Fruit fly (Drosophila melanogaster) whole organism, pupa: Measurements from ENCODE around the gene CG31296.

Source experiments
- CG10348 ChIP-seq: fragments of 200-800 bp; sonication (Bioruptor generic); IDR thresholded peaks from 2 replicates; pipeline ENCODE4 v1.3.6; 2022; ENCODE audit warnings: missing biosample characterization, missing genetic modification characterization
- CG12605 ChIP-seq: fragments of 200-800 bp; sonication (Bioruptor generic); IDR thresholded peaks from 2 replicates; pipeline ENCODE4 v1.3.6; 2022; ENCODE audit warnings: missing biosample characterization, missing genetic modification characterization
- CG13204 ChIP-seq: fragments of 200-800 bp; sonication (Bioruptor generic); optimal IDR thresholded peaks from 2 replicates; lab custom pipeline; 2018; ENCODE audit warnings: missing biosample characterization, mild to moderate bottlenecking, missing genetic modification characterization, moderate library complexity
- CG14655 ChIP-seq: fragments of 200-800 bp; sonication (Bioruptor generic); optimal IDR thresholded peaks from 3 replicates; lab custom pipeline; 2017; ENCODE audit warnings: mild to moderate bottlenecking, missing biosample characterization, missing genetic modification reagents, missing genetic modification characterization
- CG15710 ChIP-seq: fragments of 200-800 bp; sonication (Bioruptor generic); optimal IDR thresholded peaks from 2 replicates; lab custom pipeline; 2018; ENCODE audit warnings: missing biosample characterization, mild to moderate bottlenecking, missing genetic modification characterization, moderate library complexity
- CG17806 ChIP-seq: fragments of 200-800 bp; sonication (Bioruptor generic); optimal IDR thresholded peaks from 2 replicates; lab custom pipeline; 2018; ENCODE audit warnings: missing biosample characterization, mild to moderate bottlenecking, missing genetic modification characterization, moderate library complexity
- CG32121 ChIP-seq: fragments of 200-800 bp; sonication (Bioruptor generic); IDR thresholded peaks from 2 replicates; pipeline ENCODE4 v1.3.6; 2022; ENCODE audit warnings: missing biosample characterization, missing genetic modification characterization
- CG34367 ChIP-seq: fragments of 200-800 bp; sonication (Bioruptor generic); optimal IDR thresholded peaks from 2 replicates; lab custom pipeline; 2018; ENCODE audit warnings: missing biosample characterization, mild to moderate bottlenecking, missing genetic modification characterization
- CG4496 ChIP-seq: fragments of 200-800 bp; sonication (Bioruptor generic); IDR thresholded peaks from 3 replicates; pipeline ENCODE4 v1.3.6; 2022; ENCODE audit warnings: missing biosample characterization, missing genetic modification characterization
- CG8159 ChIP-seq: fragments of 200-800 bp; sonication (Bioruptor generic); optimal IDR thresholded peaks from 3 replicates; lab custom pipeline; 2018; ENCODE audit warnings: missing biosample characterization, mild to moderate bottlenecking, missing genetic modification characterization, moderate library complexity
- CG8301 ChIP-seq: fragments of 200-800 bp; sonication (Bioruptor generic); optimal IDR thresholded peaks from 2 replicates; lab custom pipeline; 2018; ENCODE audit warnings: missing biosample characterization, mild to moderate bottlenecking, missing genetic modification characterization
- CG9948 ChIP-seq: fragments of 200-800 bp; sonication (Bioruptor generic); optimal IDR thresholded peaks from 2 replicates; lab custom pipeline; 2018; ENCODE audit warnings: missing biosample characterization, mild to moderate bottlenecking, missing genetic modification characterization, moderate library complexity
- D1 ChIP-seq: fragments of 200-800 bp; sonication (Bioruptor generic); optimal IDR thresholded peaks from 2 replicates; lab custom pipeline; 2018; ENCODE audit warnings: missing biosample characterization, mild to moderate bottlenecking, missing genetic modification characterization, moderate library complexity
- EcR ChIP-seq: fragments of 200-800 bp; sonication (Bioruptor generic); optimal IDR thresholded peaks from 3 replicates; lab custom pipeline; 2019; ENCODE audit warnings: missing biosample characterization, missing genetic modification characterization, mild to moderate bottlenecking, moderate library complexity, missing genetic modification reagents
- Ets98B ChIP-seq: fragments of 200-800 bp; sonication (Bioruptor generic); IDR thresholded peaks from 2 replicates; pipeline ENCODE4 v1.3.6; 2022; ENCODE audit warnings: missing biosample characterization, missing genetic modification characterization
- Pif1A ChIP-seq: fragments of 200-800 bp; sonication (Bioruptor generic); optimal IDR thresholded peaks from 3 replicates; lab custom pipeline; 2016; ENCODE audit warnings: missing biosample characterization, missing genetic modification characterization
- Pif1B ChIP-seq: fragments of 200-800 bp; sonication (Bioruptor generic); optimal IDR thresholded peaks from 3 replicates; lab custom pipeline; 2016; ENCODE audit warnings: missing biosample characterization, missing genetic modification characterization
- Snoo ChIP-seq: fragments of 200-800 bp; sonication (Bioruptor generic); optimal IDR thresholded peaks from 3 replicates; lab custom pipeline; 2017; ENCODE audit warnings: missing biosample characterization, mild to moderate bottlenecking, missing genetic modification characterization, inconsistent platforms
- fd96Ca ChIP-seq: fragments of 200-800 bp; sonication (Bioruptor generic); IDR thresholded peaks from 3 replicates; pipeline ENCODE4 v1.3.6; 2022; ENCODE audit warnings: missing biosample characterization, missing genetic modification characterization
- gl ChIP-seq: fragments of 200-800 bp; sonication (Bioruptor generic); optimal IDR thresholded peaks from 2 replicates; lab custom pipeline; 2018; ENCODE audit warnings: missing biosample characterization, mild to moderate bottlenecking, missing genetic modification characterization
- rn ChIP-seq: fragments of 200-800 bp; sonication (Bioruptor generic); IDR thresholded peaks from 2 replicates; pipeline ENCODE4 v1.3.6; 2022; ENCODE audit warnings: missing biosample characterization, missing genetic modification characterization

The CG31296 gene

dm6 chr3R:15531373-15531772 is at the start of gene CG31296:
CG31296 (minus strand) TSS chr3R:15531473.
- TF ChIP-seq fd96Ca (GFP tag; lab: Robert Waterston, UW): no peak
- TF ChIP-seq CG9948 (tag; lab: Kevin White, UChicago): no peak
- no peak for TF ChIP-seq CG34367 (tag; lab: Kevin White, UChicago)
- no peak for TF ChIP-seq rn (GFP tag; lab: Robert Waterston, UW)
- no peak for TF ChIP-seq Pif1B (GFP tag; lab: Kevin White, UChicago)
- no peak for TF ChIP-seq CG8159 (tag; lab: Kevin White, UChicago)
- no peak for TF ChIP-seq CG32121 (GFP tag; lab: Robert Waterston, UW)
- TF ChIP-seq CG10348 (GFP tag; lab: Robert Waterston, UW): no peak
- TF ChIP-seq CG13204 (GFP tag; lab: Kevin White, UChicago): no peak
- no peak for TF ChIP-seq gl (tag; lab: Kevin White, UChicago)
- TF ChIP-seq D1 (tag; lab: Kevin White, UChicago): no peak
- TF ChIP-seq CG15710 (tag; lab: Kevin White, UChicago): no peak
- TF ChIP-seq Ets98B (GFP tag; lab: Robert Waterston, UW): no peak
- TF ChIP-seq CG14655 (GFP tag; lab: Kevin White, UChicago): no peak
- TF ChIP-seq CG8301: no peak
- no peak for TF ChIP-seq EcR

- TF ChIP-seq CG8301 (no peak), CG34367 (tag; lab: Kevin White, UChicago) (no peak), CG32121 (GFP tag; lab: Robert Waterston, UW) (no peak), CG8159 (tag; lab: Kevin White, UChicago) (peak; percentile 35), Ets98B (GFP tag; lab: Robert Waterston, UW) (no peak), CG10348 (GFP tag; lab: Robert Waterston, UW) (no peak), CG12605 (no peak), gl (tag; lab: Kevin White, UChicago) (no peak), EcR (no peak), CG13204 (GFP tag; lab: Kevin White, UChicago) (no peak), Snoo (peak; percentile 7), D1 (tag; lab: Kevin White, UChicago) (no peak), CG9948 (tag; lab: Kevin White, UChicago) (peak; percentile 11), Pif1B (GFP tag; lab: Kevin White, UChicago) (no peak), CG4496 (no peak), CG15710 (tag; lab: Kevin White, UChicago) (peak; percentile 20), Pif1A (GFP tag; lab: Kevin White, UChicago) (no peak), CG14655 (GFP tag; lab: Kevin White, UChicago) (no peak), fd96Ca (GFP tag; lab: Robert Waterston, UW) (no peak), rn (GFP tag; lab: Robert Waterston, UW) (no peak), CG17806 (tag; lab: Kevin White, UChicago) (no peak)
Observed at dm6 chr3R:15580719-15581118, 49.4 kb upstream of the CG31296 start.

- TF ChIP-seq fd96Ca (GFP tag; lab: Robert Waterston, UW) (no peak), gl (tag; lab: Kevin White, UChicago) (no peak)
Observed at dm6 chr3R:15579693-15580092, 48.4 kb upstream of the CG31296 start.

DNA sequence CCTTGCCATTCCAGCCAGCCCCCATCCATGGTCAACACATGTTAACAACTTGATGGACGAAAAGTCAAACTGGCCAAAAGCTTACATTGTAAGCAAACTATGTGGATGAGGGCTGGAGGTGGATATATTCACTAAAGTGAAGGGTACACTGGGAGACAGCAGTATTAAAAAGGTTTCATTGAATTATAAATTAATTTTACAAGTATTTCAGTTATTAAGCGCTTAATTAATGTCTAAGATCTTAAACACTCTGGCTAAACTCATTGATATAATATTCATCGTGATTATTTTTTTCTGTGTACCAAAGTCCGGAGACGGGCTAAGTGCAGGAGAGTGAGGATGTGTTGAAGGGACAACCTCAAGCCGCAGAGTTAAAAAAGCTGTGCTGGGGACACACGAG is 37.3 kb upstream of the CG31296 start:
- peak; percentile 59 for TF ChIP-seq Snoo
- peak; percentile 76 for TF ChIP-seq CG34367 (tag; lab: Kevin White, UChicago)
- TF ChIP-seq EcR: no peak
- peak; percentile 77; the same call in 2 of the 3 replicates for TF ChIP-seq CG4496
- no peak for TF ChIP-seq rn (GFP tag; lab: Robert Waterston, UW)
- peak; percentile 69 for TF ChIP-seq Pif1B (GFP tag; lab: Kevin White, UChicago)
- TF ChIP-seq CG14655 (GFP tag; lab: Kevin White, UChicago): peak; percentile 64
- TF ChIP-seq gl (tag; lab: Kevin White, UChicago): peak; percentile 43
- TF ChIP-seq Pif1A (GFP tag; lab: Kevin White, UChicago): peak; percentile 71
- TF ChIP-seq CG32121 (GFP tag; lab: Robert Waterston, UW): 0 out of 2 replicates have a peak, but pooled peaks have one; percentile 15
- peak; percentile 81 for TF ChIP-seq CG9948 (tag; lab: Kevin White, UChicago)
- peak; percentile 83 for TF ChIP-seq CG15710 (tag; lab: Kevin White, UChicago)
- TF ChIP-seq CG13204 (GFP tag; lab: Kevin White, UChicago): peak; percentile 51
- no peak for TF ChIP-seq fd96Ca (GFP tag; lab: Robert Waterston, UW)
- TF ChIP-seq CG17806 (tag; lab: Kevin White, UChicago): peak; percentile 80
- no peak for TF ChIP-seq CG10348 (GFP tag; lab: Robert Waterston, UW)
- no peak for TF ChIP-seq D1 (tag; lab: Kevin White, UChicago)
- TF ChIP-seq CG8301: peak; percentile 38
- TF ChIP-seq CG12605: peak; percentile 20; the same call in 1 of the 2 replicates
- peak; percentile 42 for TF ChIP-seq Ets98B (GFP tag; lab: Robert Waterston, UW)
- peak; percentile 83 for TF ChIP-seq CG8159 (tag; lab: Kevin White, UChicago)
- TF ChIP-seq, all 21 proteins: peak for 16

DNA sequence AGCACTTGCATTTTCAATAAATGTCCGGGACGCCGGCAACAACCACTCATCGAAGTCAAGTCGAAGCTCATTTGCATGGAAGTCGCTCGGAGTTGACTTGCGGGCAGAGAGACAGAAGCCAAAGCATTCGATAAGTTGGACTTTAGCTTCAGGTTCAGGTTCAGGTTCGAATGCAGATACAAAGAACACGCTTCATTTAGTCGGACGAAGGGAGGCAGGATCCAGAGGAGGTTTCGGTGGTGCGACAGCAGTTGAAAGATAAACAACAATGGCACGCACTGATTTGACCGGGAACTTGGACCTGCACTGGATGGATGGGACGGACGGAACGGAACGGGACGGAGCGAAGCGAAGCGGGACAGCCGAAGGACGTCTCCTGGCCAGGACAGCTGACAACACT is 36.6 kb upstream of the CG31296 start:
- TF ChIP-seq CG9948 (tag; lab: Kevin White, UChicago) (no peak), CG8159 (tag; lab: Kevin White, UChicago) (no peak), CG4496 (no peak), CG12605 (no peak), Ets98B (GFP tag; lab: Robert Waterston, UW) (no peak), gl (tag; lab: Kevin White, UChicago) (peak; percentile 5), CG13204 (GFP tag; lab: Kevin White, UChicago) (peak; percentile 55), CG14655 (GFP tag; lab: Kevin White, UChicago) (no peak), EcR (peak; percentile 35)
- TF ChIP-seq, all 21 proteins: peak for 3

- TF ChIP-seq fd96Ca (GFP tag; lab: Robert Waterston, UW) (no peak), CG17806 (tag; lab: Kevin White, UChicago) (peak; percentile 35), gl (tag; lab: Kevin White, UChicago) (no peak), Ets98B (GFP tag; lab: Robert Waterston, UW) (peak; percentile 82), CG13204 (GFP tag; lab: Kevin White, UChicago) (no peak), CG14655 (GFP tag; lab: Kevin White, UChicago) (peak; percentile 79), D1 (tag; lab: Kevin White, UChicago) (no peak), EcR (no peak), Pif1B (GFP tag; lab: Kevin White, UChicago) (no peak), Snoo (no peak), CG32121 (GFP tag; lab: Robert Waterston, UW) (peak; percentile 77; the same call in 1 of the 2 replicates), CG34367 (tag; lab: Kevin White, UChicago) (no peak), CG4496 (peak; percentile 74), Pif1A (GFP tag; lab: Kevin White, UChicago) (no peak), CG15710 (tag; lab: Kevin White, UChicago) (peak; percentile 38), CG9948 (tag; lab: Kevin White, UChicago) (peak; percentile 44), CG8301 (peak; percentile 81), CG8159 (tag; lab: Kevin White, UChicago) (peak; percentile 40), CG10348 (GFP tag; lab: Robert Waterston, UW) (no peak), rn (GFP tag; lab: Robert Waterston, UW) (peak; percentile 59), CG12605 (peak; percentile 77)
- TF ChIP-seq, all 21 proteins: peak for 11
Observed at dm6 chr3R:15566948-15567347, 35.7 kb upstream of the CG31296 start.
